Worm (Caenorhabditis elegans): ENCODE data around the gene trul-1.

The trul-1 gene

ce11 chrII:247736-248135, 34.6 kb downstream of the trul-1 start:
- TF ChIP-seq ces-1 (GFP tag; optimal IDR thresholded peaks at IDR 0.05) (no peak), tbx-8 (GFP tag; optimal IDR thresholded peaks at IDR 0.05) (no peak)

ce11 chrII:240043-240442, 42.3 kb downstream of the trul-1 start:
- TF ChIP-seq mab-5 (tag; optimal IDR thresholded peaks at IDR 0.05), result no peak
- no peak for TF ChIP-seq nhr-237 (tag; optimal IDR thresholded peaks at IDR 0.05)
- TF ChIP-seq nhr-76 (tag; optimal IDR thresholded peaks at IDR 0.05), result no peak
- TF ChIP-seq sem-2 (GFP tag; optimal IDR thresholded peaks at IDR 0.05), result no peak
- no peak for TF ChIP-seq unc-62 (GFP tag; optimal IDR thresholded peaks at IDR 0.05)
- TF ChIP-seq ceh-83 (GFP tag; optimal IDR thresholded peaks at IDR 0.05), result no peak
- no peak for TF ChIP-seq tbx-8 (GFP tag; optimal IDR thresholded peaks at IDR 0.05)
- TF ChIP-seq nhr-12 (tag; optimal IDR thresholded peaks at IDR 0.05), result no peak
- no peak for TF ChIP-seq snpc-4 (tag; optimal IDR thresholded peaks at IDR 0.05)

ce11 chrII:237721-238120, 44.7 kb downstream of the trul-1 start, which contains the start of gene laat-1:
Gene laat-1 (minus strand): TSS chrII:237821.
- TF ChIP-seq zip-8 (tag; optimal IDR thresholded peaks at IDR 0.05), result peak; percentile 89
- TF ChIP-seq lsy-2 (tag; optimal IDR thresholded peaks at IDR 0.05), result no peak
- TF ChIP-seq ham-2 (GFP tag; optimal IDR thresholded peaks at IDR 0.05), result no peak
- TF ChIP-seq ces-1 (GFP tag; optimal IDR thresholded peaks at IDR 0.05), result no peak
- no peak for TF ChIP-seq nhr-28 (tag; optimal IDR thresholded peaks at IDR 0.05)

ce11 chrII:232641-233040, 49.7 kb downstream of the trul-1 start, which contains the start of gene Y43H11AL.1:
Gene Y43H11AL.1 (minus strand): TSS chrII:232741.
- no peak for TF ChIP-seq snpc-4 (tag; optimal IDR thresholded peaks at IDR 0.05)
- no peak for TF ChIP-seq nhr-2 (tag; optimal IDR thresholded peaks at IDR 0.05)
- no peak for TF ChIP-seq blmp-1 (tag; optimal IDR thresholded peaks at IDR 0.05)

Data from whole organism, mixed stage, embryonic.